Worm (Caenorhabditis elegans) whole organism, young adult: ENCODE data around the gene mocs-1.

Experiments
- attf-3 ChIP-seq: fragments of 200-800 bp; sonication (Bioruptor generic); conservative IDR thresholded peaks from 2 replicates; pipeline ENCODE4 v1.3.6; 2022; ENCODE audit warnings: missing genetic modification reagents, missing genetic modification characterization, missing compliant biosample characterization
- egl-18 ChIP-seq: fragments of 200-800 bp; sonication (Bioruptor generic); IDR thresholded peaks from 2 replicates; pipeline ENCODE4 v1.3.6; 2022; ENCODE audit warnings: missing genetic modification reagents, missing genetic modification characterization, missing compliant biosample characterization
- egl-44 ChIP-seq: fragments of 200-800 bp; sonication (Bioruptor generic); IDR thresholded peaks from 2 replicates; pipeline ENCODE4 v1.3.6; 2022; ENCODE audit warnings: missing genetic modification reagents, missing genetic modification characterization, missing compliant biosample characterization
- him-1 ChIP-seq: sonication (generic microtip); optimal IDR thresholded peaks from 2 replicates; lab custom pipeline; 2016; ENCODE audit warnings: missing genotype, missing genetic modification reagents, missing genetic modification characterization, missing compliant biosample characterization
- let-526 ChIP-seq: fragments of 200-800 bp; sonication (Bioruptor generic); IDR thresholded peaks from 2 replicates; pipeline ENCODE4 v1.3.6; 2022; ENCODE audit warnings: missing genetic modification reagents, missing genetic modification characterization, missing compliant biosample characterization
- lin-26 ChIP-seq: fragments of 200-800 bp; sonication (Bioruptor generic); IDR thresholded peaks from 2 replicates; pipeline ENCODE4 v1.3.6; 2022; ENCODE audit warnings: missing genetic modification reagents, missing genetic modification characterization, missing compliant biosample characterization
- madf-6 ChIP-seq: fragments of 200-800 bp; sonication (Bioruptor generic); IDR thresholded peaks from 2 replicates; pipeline ENCODE4 v1.3.6; 2022; ENCODE audit warnings: missing genetic modification reagents, missing genetic modification characterization, missing compliant biosample characterization
- nhr-120 ChIP-seq: fragments of 200-800 bp; sonication (Bioruptor generic); IDR thresholded peaks from 2 replicates; pipeline ENCODE4 v1.3.6; 2022; ENCODE audit warnings: missing genetic modification characterization, missing compliant biosample characterization
- unc-130 ChIP-seq: sonication (generic microtip); optimal IDR thresholded peaks from 2 replicates; lab custom pipeline; 2016; ENCODE audit warnings: missing genetic modification reagents, missing genetic modification characterization, missing compliant biosample characterization
- ztf-22 ChIP-seq: fragments of 200-800 bp; sonication (Bioruptor generic); optimal IDR thresholded peaks from 2 replicates; lab custom pipeline; 2018; ENCODE audit warnings: mild to moderate bottlenecking, missing genetic modification characterization, moderate library complexity, missing compliant biosample characterization
- ztf-6 ChIP-seq: fragments of 200-800 bp; sonication (Bioruptor generic); IDR thresholded peaks from 2 replicates; pipeline ENCODE4 v1.3.6; 2022; ENCODE audit warnings: missing genetic modification reagents, missing genetic modification characterization, missing compliant biosample characterization

ce11 chrX:15389853-15390252 is 50.7 kb downstream of the mocs-1 start:
- no peak for TF ChIP-seq attf-3 (GFP tag; lab: Robert Waterston, UW)
- TF ChIP-seq let-526: no peak
- no peak for TF ChIP-seq egl-44 (GFP tag; lab: Robert Waterston, UW)
- no peak for TF ChIP-seq lin-26
- TF ChIP-seq ztf-22 (GFP tag; lab: Kevin White, UChicago): no peak
- TF ChIP-seq ztf-6: no peak
- no peak for TF ChIP-seq unc-130
- TF ChIP-seq nhr-120: no peak
- TF ChIP-seq madf-6 (GFP tag; lab: Robert Waterston, UW): no peak
- TF ChIP-seq him-1: no peak
- no peak for TF ChIP-seq egl-18
